Worm (Caenorhabditis elegans) whole organism, L4 larva: ENCODE data around the gene cdh-8.

Experiments
- Y105C5A.15 ChIP-seq: fragments of 200-800 bp; sonication (Bioruptor generic); IDR thresholded peaks from 2 replicates; pipeline ENCODE4 v1.3.6; 2022; ENCODE audit warnings: missing genetic modification characterization, missing compliant biosample characterization
- ama-1 ChIP-seq: fragments of 150-350 bp; optimal IDR thresholded peaks from 2 replicates; lab custom pipeline; 2014; ENCODE audit warnings: inconsistent platforms, mixed read lengths
- ceh-20 ChIP-seq: fragments of 200-800 bp; sonication (Bioruptor generic); IDR thresholded peaks from 2 replicates; pipeline ENCODE4 v1.3.6; 2022; ENCODE audit warnings: missing genetic modification reagents, missing genetic modification characterization, missing compliant biosample characterization
- egl-27 ChIP-seq: sonication (generic microtip); optimal IDR thresholded peaks from 3 replicates; lab custom pipeline; 2017; ENCODE audit warnings: missing biosample characterization, missing genetic modification reagents, missing genetic modification characterization
- nhr-76 ChIP-seq: fragments of 150-350 bp; optimal IDR thresholded peaks from 2 replicates; lab custom pipeline; 2014; ENCODE audit warnings: missing biosample characterization, missing genetic modification characterization
- nhr-77 ChIP-seq: fragments of 150-350 bp; optimal IDR thresholded peaks from 2 replicates; lab custom pipeline; 2014; ENCODE audit warnings: missing biosample characterization, missing genetic modification characterization
- skn-1 ChIP-seq: fragments of 150-350 bp; optimal IDR thresholded peaks from 2 replicates; lab custom pipeline; 2014; ENCODE audit warnings: missing biosample characterization, missing genetic modification characterization
- zip-2 ChIP-seq: fragments of 150-350 bp; optimal IDR thresholded peaks from 2 replicates; lab custom pipeline; 2014; ENCODE audit warnings: missing biosample characterization, missing genetic modification characterization

- TF ChIP-seq ama-1 (no peak), skn-1 (tag; lab: Kevin White, UChicago) (no peak), Y105C5A.15 (no peak), ceh-20 (GFP tag; lab: Robert Waterston, UW) (no peak), nhr-76 (tag; lab: Kevin White, UChicago) (no peak), zip-2 (no peak), nhr-77 (tag; lab: Kevin White, UChicago) (no peak), egl-27 (tag; lab: Kevin White, UChicago) (no peak)
Observed at ce11 chrIV:324759-325158, 14.8 kb upstream of the cdh-8 start, which contains the start of gene drl-1.
